Worm (Caenorhabditis elegans): ENCODE results near the gene gldi-4.
A peak's percentile ranks its signal among the peaks of the same experiment; 100 is the strongest.

The gldi-4 gene

ce11 chrIV:7023858-7024257, 6.4 kb downstream of the gldi-4 start, which contains the start of gene adah-1 (continued):
- TF ChIP-seq hpl-2 (GFP tag; optimal IDR thresholded peaks at IDR 0.05) = no peak
- TF ChIP-seq nhr-12 (tag; optimal IDR thresholded peaks at IDR 0.05) = no peak
- TF ChIP-seq pax-3 (tag; optimal IDR thresholded peaks at IDR 0.05) = no peak
- TF ChIP-seq aha-1 (tag; optimal IDR thresholded peaks at IDR 0.05) = no peak
- no peak for TF ChIP-seq nhr-85 (tag)
- no peak for TF ChIP-seq sup-37 (GFP tag; optimal IDR thresholded peaks at IDR 0.05)
- peak; percentile 22; the same call in 1 of the 2 replicates for TF ChIP-seq nhr-19 (GFP tag; conservative IDR thresholded peaks at IDR 0.05)
- TF ChIP-seq hlh-4 (tag; optimal IDR thresholded peaks at IDR 0.05) = no peak
- no peak for TF ChIP-seq ces-1 (GFP tag; optimal IDR thresholded peaks at IDR 0.05)
- TF ChIP-seq mep-1 (tag; optimal IDR thresholded peaks at IDR 0.05) = peak; percentile 27
- TF ChIP-seq dsc-1 (tag; optimal IDR thresholded peaks at IDR 0.05) = no peak
- TF ChIP-seq nhr-28 (tag; optimal IDR thresholded peaks at IDR 0.05) = no peak
- TF ChIP-seq jun-1 (tag; optimal IDR thresholded peaks at IDR 0.05) = no peak
- TF ChIP-seq lin-35 (GFP tag; optimal IDR thresholded peaks at IDR 0.05) = no peak
- no peak for TF ChIP-seq mdl-1 (tag; optimal IDR thresholded peaks at IDR 0.05)
- TF ChIP-seq nhr-71 (tag; optimal IDR thresholded peaks at IDR 0.05) = peak; percentile 68
- no peak for TF ChIP-seq pag-3 (tag; optimal IDR thresholded peaks at IDR 0.05; ENCODE audit: borderline replicate concordance, insufficient read depth)
- no peak for TF ChIP-seq hlh-17 (GFP tag; optimal IDR thresholded peaks at IDR 0.05; ENCODE audit: borderline replicate concordance)
- TF ChIP-seq fos-1 (tag; optimal IDR thresholded peaks at IDR 0.05) = no peak

DNA sequence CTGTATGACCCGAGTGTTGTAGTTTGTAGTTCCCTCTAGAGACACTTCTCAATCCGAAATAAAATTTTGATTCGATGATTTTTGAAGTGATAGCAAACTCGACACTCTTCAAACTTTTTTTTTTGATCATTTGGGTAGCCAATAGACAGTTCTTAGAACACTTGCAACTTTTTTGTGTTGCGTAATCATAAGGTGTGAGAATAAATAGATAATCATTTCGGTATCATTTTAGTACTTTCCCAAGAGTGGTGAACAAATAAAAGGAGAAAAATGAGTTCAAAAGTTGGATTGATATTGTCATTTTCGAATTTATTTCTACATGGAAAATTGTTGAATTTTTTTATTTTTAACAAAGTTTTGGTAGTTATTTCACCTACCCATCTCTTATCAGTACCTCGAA, 7.4 kb downstream of the gldi-4 start:
- TF ChIP-seq fos-1 (tag; optimal IDR thresholded peaks at IDR 0.05) = no peak
- no peak for TF ChIP-seq lin-13 (GFP tag; optimal IDR thresholded peaks at IDR 0.05)

- TF ChIP-seq elt-2 (tag; optimal IDR thresholded peaks at IDR 0.05) (peak; percentile 77), lin-35 (GFP tag; optimal IDR thresholded peaks at IDR 0.05) (peak in 1 of 2 experiments; percentile 37), Y116A8C.19 (tag; optimal IDR thresholded peaks at IDR 0.05; ENCODE audit: borderline replicate concordance) (no peak), efl-1 (optimal IDR thresholded peaks at IDR 0.05) (no peak), efl-1 (GFP tag; optimal IDR thresholded peaks at IDR 0.05 in 1 of 2) (peak in 1 of 2 experiments; percentile 71)
Measured at ce11 chrIV:7025835-7026234, 8.4 kb downstream of the gldi-4 start.

DNA sequence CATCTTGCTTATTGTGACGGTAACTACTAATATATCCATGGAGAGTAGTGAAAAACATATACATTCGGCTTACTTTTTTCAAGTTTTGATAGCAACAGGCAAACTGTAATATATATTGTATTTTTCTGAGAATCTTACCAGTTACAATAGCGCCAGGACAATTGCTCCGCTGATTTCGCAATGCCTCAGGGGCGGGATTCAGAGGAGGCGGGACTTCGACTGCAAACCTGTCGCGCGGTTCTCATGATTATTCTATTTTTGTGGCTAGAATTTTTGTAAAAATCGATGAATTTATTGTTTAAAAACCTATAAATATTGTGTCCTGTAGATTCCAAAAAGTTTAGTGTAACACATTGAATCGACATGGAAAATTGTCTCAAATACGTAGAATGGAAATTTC, 13.6 kb downstream of the gldi-4 start:
- peak in 1 of 2 experiments; percentile 22 for TF ChIP-seq efl-1 (optimal IDR thresholded peaks at IDR 0.05)
- TF ChIP-seq efl-1 (GFP tag; optimal IDR thresholded peaks at IDR 0.05 in 1 of 2) = peak in 1 of 2 experiments; percentile 79
- TF ChIP-seq isw-1 (GFP tag; IDR thresholded peaks at IDR 0.05) = no peak
- no peak for TF ChIP-seq nhr-20 (tag; optimal IDR thresholded peaks at IDR 0.05)
- TF ChIP-seq sup-37 (GFP tag; optimal IDR thresholded peaks at IDR 0.05) = no peak
- TF ChIP-seq ceh-82 (tag; optimal IDR thresholded peaks at IDR 0.05) = no peak
- no peak for TF ChIP-seq grh-1 (GFP tag; IDR thresholded peaks at IDR 0.05)
- no peak for TF ChIP-seq skn-1 (tag; optimal IDR thresholded peaks at IDR 0.05)
- no peak for TF ChIP-seq nhr-84 (tag; optimal IDR thresholded peaks at IDR 0.05)
- TF ChIP-seq fkh-10 (GFP tag; optimal IDR thresholded peaks at IDR 0.05) = no peak

- TF ChIP-seq egl-13 (tag; optimal IDR thresholded peaks at IDR 0.05) (no peak), sox-4 (tag; optimal IDR thresholded peaks at IDR 0.05) (no peak)
Measured at ce11 chrIV:7032459-7032858, 15.0 kb downstream of the gldi-4 start, which contains the start of gene C06G3.8. Gene C06G3.8, minus strand, starts transcription at chrIV:7032559.

- no peak for TF ChIP-seq C16A3.4 (tag; optimal IDR thresholded peaks at IDR 0.05)
- peak; percentile 6 for TF ChIP-seq blmp-1 (tag; optimal IDR thresholded peaks at IDR 0.05)
Measured at ce11 chrIV:7035823-7036222, 18.4 kb downstream of the gldi-4 start, which contains the start of gene C06G3.3. Gene C06G3.3, plus strand, starts transcription at chrIV:7036123.
